Worm (Caenorhabditis elegans): ENCODE results near the gene C14A6.13.

The C14A6.13 gene

ce11 chrV:18178659-18179058 lies 17.5 kb upstream of the C14A6.13 start, which contains the start of gene C31G12.4:
Gene C31G12.4 (minus strand): TSS chrV:18178759.
- TF ChIP-seq swsn-7 (tag; optimal IDR thresholded peaks at IDR 0.05) (no peak), ceh-63 (GFP tag; optimal IDR thresholded peaks at IDR 0.05) (no peak), unc-86 (tag; optimal IDR thresholded peaks at IDR 0.05) (no peak), egl-27 (tag; optimal IDR thresholded peaks at IDR 0.05) (no peak), lin-35 (GFP tag; optimal IDR thresholded peaks at IDR 0.05) (no peak)

- TF ChIP-seq sup-37 (GFP tag; optimal IDR thresholded peaks at IDR 0.05) (no peak), efl-1 (optimal IDR thresholded peaks at IDR 0.05) (no peak), efl-1 (GFP tag; optimal IDR thresholded peaks at IDR 0.05 in 1 of 2) (peak in 1 of 2 experiments; percentile 34)
These were observed 10.4 kb upstream of the C14A6.13 start, which contains the start of gene C14A6.8 for ce11 chrV:18171568-18171967. Gene C14A6.8 (minus strand): TSS chrV:18171668.

ce11 chrV:18168266-18168665 lies 7.1 kb upstream of the C14A6.13 start, which contains the start of gene C14A6.7:
Gene C14A6.7 (minus strand): TSS chrV:18168366.
- no peak for TF ChIP-seq unc-130 (tag; optimal IDR thresholded peaks at IDR 0.05)
- TF ChIP-seq dpl-1 (GFP tag; optimal IDR thresholded peaks at IDR 0.05) = no peak
- TF ChIP-seq ces-1 (GFP tag; optimal IDR thresholded peaks at IDR 0.05) = no peak
- no peak for TF ChIP-seq mep-1 (tag; optimal IDR thresholded peaks at IDR 0.05)
- no peak for TF ChIP-seq dsc-1 (tag; optimal IDR thresholded peaks at IDR 0.05)
- no peak for TF ChIP-seq snu-23 (GFP tag; optimal IDR thresholded peaks at IDR 0.05)
- no peak for TF ChIP-seq sptf-1 (tag; optimal IDR thresholded peaks at IDR 0.05)
- no peak for TF ChIP-seq zag-1 (tag; optimal IDR thresholded peaks at IDR 0.05)
- no peak for TF ChIP-seq vab-15 (tag; optimal IDR thresholded peaks at IDR 0.05)
- TF ChIP-seq egl-13 (tag; optimal IDR thresholded peaks at IDR 0.05) = no peak
- TF ChIP-seq fkh-10 (GFP tag; optimal IDR thresholded peaks at IDR 0.05) = no peak
- TF ChIP-seq fkh-8 (tag; optimal IDR thresholded peaks at IDR 0.05) = no peak
- no peak for TF ChIP-seq mab-9 (GFP tag; IDR thresholded peaks at IDR 0.05)
- TF ChIP-seq nhr-12 (tag; optimal IDR thresholded peaks at IDR 0.05) = no peak
- TF ChIP-seq unc-30 (tag; optimal IDR thresholded peaks at IDR 0.05) = no peak
- TF ChIP-seq pag-3 (tag; optimal IDR thresholded peaks at IDR 0.05; ENCODE audit: borderline replicate concordance, insufficient read depth) = no peak
- no peak for TF ChIP-seq isw-1 (GFP tag; IDR thresholded peaks at IDR 0.05)

ce11 chrV:18167161-18167560 lies 6.0 kb upstream of the C14A6.13 start, which contains the start of gene C14A6.6:
Gene C14A6.6 (minus strand): TSS chrV:18167261.
- TF ChIP-seq ztf-11 (tag; optimal IDR thresholded peaks at IDR 0.05) = no peak

- TF ChIP-seq F16B12.6 (tag; optimal IDR thresholded peaks at IDR 0.05) = no peak
- TF ChIP-seq unc-86 (tag; optimal IDR thresholded peaks at IDR 0.05) = no peak
- no peak for TF ChIP-seq ztf-11 (tag; optimal IDR thresholded peaks at IDR 0.05)
- TF ChIP-seq nhr-76 (tag; optimal IDR thresholded peaks at IDR 0.05) = no peak
- no peak for TF ChIP-seq ets-5 (GFP tag; IDR thresholded peaks at IDR 0.05)
- TF ChIP-seq sox-4 (tag; optimal IDR thresholded peaks at IDR 0.05) = no peak
- TF ChIP-seq pqm-1 (tag; optimal IDR thresholded peaks at IDR 0.05) = no peak
- no peak for TF ChIP-seq hlh-4 (tag; optimal IDR thresholded peaks at IDR 0.05)
- no peak for TF ChIP-seq nhr-85 (tag)
- no peak for TF ChIP-seq nhr-237 (tag; optimal IDR thresholded peaks at IDR 0.05)
- no peak for TF ChIP-seq dsc-1 (tag; optimal IDR thresholded peaks at IDR 0.05)
- TF ChIP-seq nhr-90 (tag; optimal IDR thresholded peaks at IDR 0.05; ENCODE audit: poor library complexity) = no peak
- TF ChIP-seq C16A3.4 (tag; optimal IDR thresholded peaks at IDR 0.05) = no peak
- no peak for TF ChIP-seq hlh-17 (GFP tag; optimal IDR thresholded peaks at IDR 0.05; ENCODE audit: borderline replicate concordance)
- no peak for TF ChIP-seq egl-27 (tag; optimal IDR thresholded peaks at IDR 0.05)
- TF ChIP-seq nhr-20 (tag; optimal IDR thresholded peaks at IDR 0.05) = no peak
- TF ChIP-seq hpl-2 (GFP tag; optimal IDR thresholded peaks at IDR 0.05) = no peak
- no peak for TF ChIP-seq tlp-1 (tag; optimal IDR thresholded peaks at IDR 0.05)
- no peak for TF ChIP-seq rnt-1 (tag; optimal IDR thresholded peaks at IDR 0.05)
- TF ChIP-seq aha-1 (tag; optimal IDR thresholded peaks at IDR 0.05) = no peak
These were observed 3.6 kb upstream of the C14A6.13 start, which contains the start of gene C14A6.5 for ce11 chrV:18164758-18165157. Gene C14A6.5 (minus strand): TSS chrV:18164858.
